Fruit fly (Drosophila melanogaster): ENCODE measurements around the gene CG31055.

dm6 chr3R:27706581-27707181 is 18.7 kb upstream of the CG31055 start, which contains the start of the genes CROT and CG12877:
- TF ChIP-seq Rel (GFP tag; optimal IDR thresholded peaks at IDR 0.05) (no peak), Rel (tag; optimal IDR thresholded peaks at IDR 0.05) (no peak), lola (GFP tag; optimal IDR thresholded peaks at IDR 0.05) (no peak), h (GFP tag; optimal IDR thresholded peaks at IDR 0.05) (peak; percentile 62), rgr (GFP tag; optimal IDR thresholded peaks at IDR 0.05) (peak; percentile 87), N (GFP tag; optimal IDR thresholded peaks at IDR 0.05) (no peak), Hr78 (GFP tag; optimal IDR thresholded peaks at IDR 0.05) (no peak), Jra (GFP tag; optimal IDR thresholded peaks at IDR 0.05) (no peak), Hnf4 (GFP tag; optimal IDR thresholded peaks at IDR 0.05) (no peak)
